Fruit fly (Drosophila melanogaster) whole organism, embryonic: ENCODE data around the gene Inx5.

Source experiments
- Aef1 ChIP-seq: fragments of 200-800 bp; sonication (Bioruptor generic); IDR thresholded peaks from 3 replicates; pipeline ENCODE4 v1.3.6; 2022; ENCODE audit warnings: missing biosample characterization, missing genetic modification characterization
- CG10274 ChIP-seq: fragments of 200-800 bp; sonication (Bioruptor generic); optimal IDR thresholded peaks from 3 replicates; lab custom pipeline; 2017; ENCODE audit warnings: missing biosample characterization, mild to moderate bottlenecking, missing genetic modification characterization
- CG10321 ChIP-seq: fragments of 200-800 bp; sonication (Bioruptor generic); IDR thresholded peaks from 2 replicates; pipeline ENCODE4 v1.3.6; 2022; ENCODE audit warnings: missing biosample characterization, missing genetic modification characterization
- CG10543 ChIP-seq: fragments of 200-800 bp; sonication (Bioruptor generic); optimal IDR thresholded peaks from 3 replicates; lab custom pipeline; 2017; ENCODE audit warnings: missing biosample characterization, mild to moderate bottlenecking, missing genetic modification characterization, moderate library complexity
- CG11456 ChIP-seq: fragments of 200-800 bp; sonication (Bioruptor generic); IDR thresholded peaks from 3 replicates; pipeline ENCODE4 v1.3.6; 2022; ENCODE audit warnings: missing biosample characterization, missing genetic modification characterization
- CG13894 ChIP-seq: fragments of 200-800 bp; sonication (Bioruptor generic); optimal IDR thresholded peaks from 3 replicates; lab custom pipeline; 2018; ENCODE audit warnings: missing biosample characterization, mild to moderate bottlenecking, missing genetic modification characterization, moderate library complexity
- CG18011 ChIP-seq: fragments of 200-800 bp; sonication (Bioruptor generic); optimal IDR thresholded peaks from 2 replicates; lab custom pipeline; 2017; ENCODE audit warnings: missing biosample characterization, missing genetic modification characterization, mild to moderate bottlenecking, moderate library complexity, missing genotype
- CG2889 ChIP-seq: fragments of 200-800 bp; sonication (Bioruptor generic); IDR thresholded peaks from 3 replicates; pipeline ENCODE4 v1.3.6; 2022; ENCODE audit warnings: missing biosample characterization, missing genetic modification characterization
- CG42726 ChIP-seq: fragments of 200-800 bp; sonication (Bioruptor generic); IDR thresholded peaks from 2 replicates; pipeline ENCODE4 v1.3.6; 2022; ENCODE audit warnings: missing biosample characterization, missing genetic modification characterization; ENCODE audit not compliant: partially characterized antibody
- CG4424 ChIP-seq: fragments of 200-800 bp; sonication (Bioruptor generic); optimal IDR thresholded peaks from 3 replicates; lab custom pipeline; 2016; ENCODE audit warnings: missing biosample characterization, missing genetic modification characterization
- CG4730 ChIP-seq: fragments of 200-800 bp; sonication (Bioruptor generic); IDR thresholded peaks from 2 replicates; pipeline ENCODE4 v1.3.6; 2022; ENCODE audit warnings: missing biosample characterization, missing genetic modification characterization
- CG5180 ChIP-seq: fragments of 200-800 bp; sonication (Bioruptor generic); optimal IDR thresholded peaks from 3 replicates; lab custom pipeline; 2017; ENCODE audit warnings: missing biosample characterization, missing genetic modification characterization, mild to moderate bottlenecking, moderate library complexity, missing genetic modification reagents
- CG6654 ChIP-seq: fragments of 200-800 bp; sonication (Bioruptor generic); optimal IDR thresholded peaks from 2 replicates; lab custom pipeline; 2017; ENCODE audit warnings: missing biosample characterization, mild to moderate bottlenecking, missing genetic modification characterization
- CG6765 ChIP-seq: fragments of 200-800 bp; sonication (Bioruptor generic); optimal IDR thresholded peaks from 3 replicates; lab custom pipeline; 2017; ENCODE audit warnings: missing biosample characterization, mild to moderate bottlenecking, missing genetic modification characterization
- CG6854 ChIP-seq: fragments of 200-800 bp; sonication (Bioruptor generic); optimal IDR thresholded peaks from 3 replicates; lab custom pipeline; 2017; ENCODE audit warnings: missing biosample characterization, mild to moderate bottlenecking, missing genetic modification characterization
- CG8089 ChIP-seq: fragments of 200-800 bp; sonication (Bioruptor generic); optimal IDR thresholded peaks from 3 replicates; lab custom pipeline; 2016; ENCODE audit warnings: missing biosample characterization, missing genetic modification characterization
- Dip2 ChIP-seq: fragments of 200-800 bp; sonication (Bioruptor generic); IDR thresholded peaks from 2 replicates; pipeline ENCODE4 v1.3.6; 2022; ENCODE audit warnings: missing biosample characterization, missing genetic modification characterization
- Dp ChIP-seq: fragments of 200-800 bp; sonication (Bioruptor generic); optimal IDR thresholded peaks from 2 replicates; lab custom pipeline; 2018; ENCODE audit warnings: missing biosample characterization, mild to moderate bottlenecking, missing genetic modification characterization, moderate library complexity
- Dref ChIP-seq: fragments of 200-800 bp; sonication (Bioruptor generic); IDR thresholded peaks from 2 replicates; pipeline ENCODE4 v1.3.6; 2022; ENCODE audit warnings: missing biosample characterization, missing genetic modification characterization
- H2.0 ChIP-seq: fragments of 200-800 bp; sonication (Bioruptor generic); IDR thresholded peaks from 2 replicates; pipeline ENCODE4 v1.3.6; 2022; ENCODE audit warnings: missing biosample characterization, missing genetic modification characterization
- HmgZ ChIP-seq: fragments of 200-800 bp; sonication (Bioruptor generic); optimal IDR thresholded peaks from 2 replicates; lab custom pipeline; 2018; ENCODE audit warnings: missing biosample characterization, mild to moderate bottlenecking, missing genetic modification characterization
- Hr3 ChIP-seq: fragments of 200-800 bp; sonication (Bioruptor generic); optimal IDR thresholded peaks from 3 replicates; lab custom pipeline; 2016; ENCODE audit warnings: missing biosample characterization, missing genetic modification characterization
- MTF-1 ChIP-seq: fragments of 200-800 bp; sonication (Bioruptor generic); optimal IDR thresholded peaks from 2 replicates; lab custom pipeline; 2018; ENCODE audit warnings: missing biosample characterization, mild to moderate bottlenecking, missing genetic modification characterization, borderline replicate concordance
- Ravus ChIP-seq: fragments of 200-800 bp; sonication (Bioruptor generic); IDR thresholded peaks from 2 replicates; pipeline ENCODE4 v1.3.6; 2022; ENCODE audit warnings: missing biosample characterization, missing genetic modification characterization
- Rx ChIP-seq: fragments of 200-800 bp; sonication (Bioruptor generic); IDR thresholded peaks from 2 replicates; pipeline ENCODE4 v1.3.6; 2022; ENCODE audit warnings: missing biosample characterization, missing genetic modification characterization
- Stat92E ChIP-seq, 3 experiments: fragments of >200 bp in 2 of 3; fragments of 200-800 bp in 1 of 3; sonication (Bioruptor generic) in 1 of 3; optimal IDR thresholded peaks; 2 replicates each; lab custom pipeline; 2017 to 2019; ENCODE audit warnings: missing biosample characterization in 3 of 3, missing genetic modification characterization in 3 of 3, mild to moderate bottlenecking in 1 of 3, moderate library complexity in 1 of 3
- Usf ChIP-seq: fragments of 200-800 bp; sonication (Bioruptor generic); optimal IDR thresholded peaks from 2 replicates; lab custom pipeline; 2017; ENCODE audit warnings: missing genotype, missing biosample characterization, missing genetic modification characterization
- Vsx1 ChIP-seq: fragments of 200-800 bp; sonication (Bioruptor generic); optimal IDR thresholded peaks from 2 replicates; lab custom pipeline; 2017; ENCODE audit warnings: missing biosample characterization, mild to moderate bottlenecking, missing genetic modification characterization, missing genetic modification reagents
- amos ChIP-seq: fragments of 200-800 bp; sonication (Bioruptor generic); IDR thresholded peaks from 2 replicates; pipeline ENCODE4 v1.3.6; 2022; ENCODE audit warnings: missing biosample characterization, missing genetic modification characterization; ENCODE audit not compliant: partially characterized antibody
- ap ChIP-seq: fragments of 200-800 bp; sonication (Bioruptor generic); IDR thresholded peaks from 2 replicates; pipeline ENCODE4 v1.3.6; 2022; ENCODE audit warnings: missing biosample characterization, missing genetic modification characterization
- ash1 ChIP-seq: fragments of 200-800 bp; sonication (Bioruptor generic); optimal IDR thresholded peaks from 2 replicates; lab custom pipeline; 2018; ENCODE audit warnings: missing biosample characterization, mild to moderate bottlenecking, missing genetic modification characterization
- bsh ChIP-seq, 2 experiments: fragments of 200-800 bp; sonication (Bioruptor generic); optimal IDR thresholded peaks; 2 replicates each; lab custom pipeline; 2017 to 2018; ENCODE audit warnings: mild to moderate bottlenecking in 2 of 2, missing biosample characterization in 2 of 2, missing genetic modification characterization in 2 of 2, moderate library complexity in 1 of 2
- emc ChIP-seq: fragments of 200-800 bp; sonication (Bioruptor generic); optimal IDR thresholded peaks from 2 replicates; lab custom pipeline; 2016; ENCODE audit warnings: missing biosample characterization, missing genetic modification characterization
- eve ChIP-seq, 2 experiments: fragments of >200 bp; optimal IDR thresholded peaks; 2 replicates each; lab custom pipeline; 2017; ENCODE audit warnings: missing biosample characterization in 2 of 2, missing genetic modification characterization in 2 of 2
- gt ChIP-seq: fragments of 200-800 bp; sonication (Bioruptor generic); IDR thresholded peaks from 2 replicates; pipeline ENCODE4 v1.3.6; 2022; ENCODE audit warnings: missing biosample characterization, missing genetic modification characterization
- ham ChIP-seq: fragments of 200-800 bp; sonication (Bioruptor generic); IDR thresholded peaks from 2 replicates; pipeline ENCODE4 v1.3.6; 2022; ENCODE audit warnings: missing biosample characterization, missing genetic modification characterization
- kni ChIP-seq: fragments of 200-800 bp; sonication (Bioruptor generic); optimal IDR thresholded peaks from 3 replicates; lab custom pipeline; 2017; ENCODE audit warnings: mild to moderate bottlenecking, missing biosample characterization, missing genetic modification reagents, missing genetic modification characterization
- knrl ChIP-seq: fragments of 200-800 bp; sonication (Bioruptor generic); IDR thresholded peaks from 3 replicates; pipeline ENCODE4 v1.3.6; 2022; ENCODE audit warnings: missing biosample characterization, missing genetic modification characterization; ENCODE audit not compliant: partially characterized antibody
- lab ChIP-seq: fragments of 200-800 bp; sonication (Bioruptor generic); optimal IDR thresholded peaks from 3 replicates; lab custom pipeline; 2017; ENCODE audit warnings: missing biosample characterization, missing genetic modification characterization, mild to moderate bottlenecking, moderate library complexity, missing genetic modification reagents
- lbe ChIP-seq: fragments of 200-800 bp; sonication (Bioruptor generic); optimal IDR thresholded peaks from 2 replicates; lab custom pipeline; 2016; ENCODE audit warnings: missing biosample characterization, mild to moderate bottlenecking, missing genetic modification characterization
- otp ChIP-seq: fragments of 200-800 bp; sonication (Bioruptor generic); IDR thresholded peaks from 3 replicates; pipeline ENCODE4, ENCODE4 v1.3.6; 2022; ENCODE audit warnings: missing biosample characterization, missing genetic modification characterization
- shn ChIP-seq: fragments of 200-800 bp; sonication (Bioruptor generic); optimal IDR thresholded peaks from 3 replicates; lab custom pipeline; 2016; ENCODE audit warnings: missing biosample characterization, missing genetic modification characterization
- stc ChIP-seq: fragments of 200-800 bp; sonication (Bioruptor generic); IDR thresholded peaks from 2 replicates; pipeline ENCODE4 v1.3.6; 2022; ENCODE audit warnings: missing biosample characterization, missing genetic modification characterization
- unpg ChIP-seq: fragments of 200-800 bp; sonication (Bioruptor generic); optimal IDR thresholded peaks from 3 replicates; lab custom pipeline; 2018; ENCODE audit warnings: missing biosample characterization, mild to moderate bottlenecking, missing genetic modification characterization, moderate library complexity
- wek ChIP-seq: fragments of 200-800 bp; sonication (Bioruptor generic); optimal IDR thresholded peaks from 3 replicates; lab custom pipeline; 2018; ENCODE audit warnings: missing biosample characterization, mild to moderate bottlenecking, missing genetic modification characterization, moderate library complexity
- yki ChIP-seq: fragments of >200 bp; optimal IDR thresholded peaks from 3 replicates; lab custom pipeline; 2018
- zen2 ChIP-seq: fragments of 200-800 bp; sonication (Bioruptor generic); IDR thresholded peaks from 3 replicates; pipeline ENCODE4 v1.3.6; 2022; ENCODE audit warnings: missing biosample characterization, missing genetic modification characterization; ENCODE audit not compliant: partially characterized antibody

Inx5 gene

DNA sequence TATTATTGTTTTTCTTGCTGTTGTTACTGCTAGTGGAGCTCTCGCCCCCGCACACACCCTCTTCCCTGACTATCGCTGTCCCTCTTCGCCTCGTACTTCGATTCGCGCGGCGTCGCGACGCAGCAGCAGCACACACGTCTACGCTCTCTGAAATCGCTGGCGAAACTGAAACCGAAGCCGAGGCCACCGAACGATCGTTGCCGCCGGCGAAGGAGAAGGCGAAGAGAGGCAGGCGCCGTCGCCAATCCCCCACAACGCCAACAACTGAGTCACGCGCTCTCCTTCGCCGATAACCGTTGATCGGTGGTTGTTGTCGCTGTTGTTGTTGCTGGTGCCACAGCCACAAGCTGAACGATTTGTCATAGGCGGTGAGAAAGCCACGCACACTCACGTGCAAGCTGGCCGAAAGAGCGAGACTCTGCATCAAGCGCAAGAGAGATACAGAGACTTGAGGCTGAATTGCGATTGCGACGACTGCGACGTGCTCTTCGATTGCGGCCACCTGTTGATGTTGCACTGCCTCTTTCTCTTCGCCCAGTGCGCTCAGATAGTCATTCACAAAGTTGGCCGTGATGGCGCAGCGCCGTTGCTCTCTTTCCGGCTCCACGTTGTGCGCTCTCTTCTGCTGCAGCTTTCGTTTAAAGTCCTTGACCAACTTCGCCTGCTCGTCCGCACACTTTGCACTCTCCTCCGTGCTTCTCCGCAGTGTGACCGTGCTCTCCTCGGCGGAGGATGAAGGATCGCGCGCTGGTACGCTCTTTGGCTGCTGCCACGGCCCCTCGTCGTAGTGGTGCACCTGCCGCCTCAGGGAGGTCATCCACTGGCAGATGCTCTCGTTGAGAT is 17.2 kb downstream of the Inx5 start (continued):
- TF ChIP-seq CG8089 (GFP tag; lab: Kevin White, UChicago), result peak; percentile 8
- TF ChIP-seq CG2889 (GFP tag; lab: Robert Waterston, UW), result no peak
- no peak for TF ChIP-seq unpg (GFP tag; lab: Kevin White, UChicago)
- TF ChIP-seq CG42726, result peak; percentile 63; the same call in 1 of the 2 replicates
- TF ChIP-seq otp (GFP tag; lab: Robert Waterston, UW), result peak; percentile 4; the same call in 1 of the 3 replicates
- no peak for TF ChIP-seq eve (GFP tag; optimal IDR thresholded peaks at IDR 0.05; lab: Kevin White, UChicago)
- TF ChIP-seq CG10321 (GFP tag; lab: Robert Waterston, UW), result 0 out of 2 replicates have a peak, but pooled peaks have one; percentile 36
- TF ChIP-seq CG13894, result no peak
- TF ChIP-seq Usf (GFP tag; lab: Kevin White, UChicago), result no peak
- peak; percentile 22 for TF ChIP-seq CG18011 (GFP tag; lab: Kevin White, UChicago)
- peak; percentile 6 for TF ChIP-seq CG5180
- TF ChIP-seq Dref (GFP tag; lab: Robert Waterston, UW), result 0 out of 2 replicates have a peak, but pooled peaks have one; percentile 29
- peak; percentile 44; the same call in 1 of the 2 replicates for TF ChIP-seq amos (GFP tag; lab: Robert Waterston, UW)
- no peak for TF ChIP-seq CG10274 (GFP tag; lab: Kevin White, UChicago)
- TF ChIP-seq lab, result peak; percentile 54
- no peak for TF ChIP-seq H2.0 (GFP tag; lab: Robert Waterston, UW)
- peak; percentile 61 for TF ChIP-seq HmgZ (tag; lab: Kevin White, UChicago)
- TF ChIP-seq Vsx1 (GFP tag; lab: Kevin White, UChicago), result no peak
- peak; percentile 87 for TF ChIP-seq CG10543 (GFP tag; lab: Kevin White, UChicago)
- peak in 1 of 3 experiments; percentile 22 for TF ChIP-seq Stat92E (GFP tag; optimal IDR thresholded peaks at IDR 0.05; lab: Kevin White, UChicago)
- no peak for TF ChIP-seq CG4424 (GFP tag; lab: Kevin White, UChicago)
- no peak for TF ChIP-seq ap (GFP tag; lab: Robert Waterston, UW)
- 0 out of 3 replicates have a peak, but pooled peaks have one; percentile 46 for TF ChIP-seq zen2
- TF ChIP-seq Ravus (GFP tag; lab: Robert Waterston, UW), result no peak
- peak; percentile 13 for TF ChIP-seq shn (GFP tag; lab: Kevin White, UChicago)
- TF ChIP-seq Aef1, result peak; percentile 54; the same call in 1 of the 3 replicates
- TF ChIP-seq CG6765 (GFP tag; lab: Kevin White, UChicago), result peak; percentile 14
- TF ChIP-seq Dip2, result no peak
- TF ChIP-seq yki (lab: Kevin White, UChicago), result peak; percentile 75
- TF ChIP-seq kni (GFP tag; lab: Kevin White, UChicago), result peak; percentile 81
- no peak for TF ChIP-seq Hr3 (GFP tag; lab: Kevin White, UChicago)
- TF ChIP-seq MTF-1, result no peak
- no peak for TF ChIP-seq CG4730 (GFP tag; lab: Robert Waterston, UW)
- no peak for TF ChIP-seq wek (GFP tag; lab: Kevin White, UChicago)
- no peak for TF ChIP-seq Rx
- TF ChIP-seq ash1 (GFP tag; lab: Kevin White, UChicago), result no peak
- TF ChIP-seq bsh (GFP tag; optimal IDR thresholded peaks at IDR 0.05; lab: Kevin White, UChicago), result no peak
- TF ChIP-seq knrl (GFP tag; lab: Robert Waterston, UW), result peak; percentile 31; the same call in 1 of the 3 replicates
- no peak for TF ChIP-seq ham
- no peak for TF ChIP-seq gt (GFP tag; lab: Robert Waterston, UW)
- TF ChIP-seq Dp (GFP tag; lab: Kevin White, UChicago), result no peak
- no peak for TF ChIP-seq CG11456 (GFP tag; lab: Robert Waterston, UW)
- TF ChIP-seq lbe (GFP tag; lab: Kevin White, UChicago), result no peak
- TF ChIP-seq emc (GFP tag; lab: Kevin White, UChicago), result no peak
- peak; percentile 33 for TF ChIP-seq CG6854 (GFP tag; lab: Kevin White, UChicago)
- TF ChIP-seq CG6654 (GFP tag; lab: Kevin White, UChicago), result no peak
- TF ChIP-seq stc, result no peak
